Fruit fly (Drosophila melanogaster) whole organism, embryonic: ENCODE data around the gene brm.

Experiments
- Ada2b ChIP-seq: fragments of 200-800 bp; sonication (Bioruptor generic); IDR thresholded peaks from 2 replicates; pipeline ENCODE4 v1.3.6; 2022; ENCODE audit warnings: missing biosample characterization, missing genetic modification characterization
- CG10267 ChIP-seq: fragments of 200-800 bp; sonication (Bioruptor generic); optimal IDR thresholded peaks from 2 replicates; lab custom pipeline; 2018; ENCODE audit warnings: missing biosample characterization, mild to moderate bottlenecking, missing genetic modification characterization, moderate library complexity
- CG11093 ChIP-seq: fragments of 200-800 bp; sonication (Bioruptor generic); IDR thresholded peaks from 3 replicates; pipeline ENCODE4 v1.3.6; 2022; ENCODE audit warnings: missing biosample characterization, missing genetic modification characterization
- CG12769 ChIP-seq: fragments of 200-800 bp; sonication (Bioruptor generic); optimal IDR thresholded peaks from 2 replicates; lab custom pipeline; 2019; ENCODE audit warnings: missing biosample characterization, mild to moderate bottlenecking, missing genetic modification characterization, moderate library complexity
- CG1529 ChIP-seq: fragments of 200-800 bp; sonication (Bioruptor generic); optimal IDR thresholded peaks from 3 replicates; lab custom pipeline; 2018; ENCODE audit warnings: missing biosample characterization, missing genetic modification characterization
- CG16813 ChIP-seq: fragments of 200-800 bp; sonication (Bioruptor generic); IDR thresholded peaks from 3 replicates; pipeline ENCODE4 v1.3.6; 2022; ENCODE audit warnings: missing biosample characterization, missing genetic modification characterization; ENCODE audit not compliant: partially characterized antibody
- CG17802 ChIP-seq: fragments of 200-800 bp; sonication (Bioruptor generic); optimal IDR thresholded peaks from 2 replicates; lab custom pipeline; 2018; ENCODE audit warnings: missing biosample characterization, mild to moderate bottlenecking, missing genetic modification characterization, moderate library complexity
- CG18011 ChIP-seq: fragments of 200-800 bp; sonication (Bioruptor generic); optimal IDR thresholded peaks from 2 replicates; lab custom pipeline; 2017; ENCODE audit warnings: missing biosample characterization, missing genetic modification characterization, mild to moderate bottlenecking, moderate library complexity, missing genotype
- CG2712 ChIP-seq: fragments of 200-800 bp; optimal IDR thresholded peaks from 3 replicates; lab custom pipeline; 2019; ENCODE audit warnings: missing biosample characterization, mild to moderate bottlenecking, missing genetic modification characterization, moderate library complexity
- CG3407 ChIP-seq: fragments of 200-800 bp; sonication (Bioruptor generic); optimal IDR thresholded peaks from 2 replicates; lab custom pipeline; 2018; ENCODE audit warnings: missing biosample characterization, mild to moderate bottlenecking, missing genetic modification characterization
- CG4424 ChIP-seq: fragments of 200-800 bp; sonication (Bioruptor generic); optimal IDR thresholded peaks from 3 replicates; lab custom pipeline; 2016; ENCODE audit warnings: missing biosample characterization, missing genetic modification characterization
- CG4707 ChIP-seq: fragments of 200-800 bp; sonication (Bioruptor generic); optimal IDR thresholded peaks from 2 replicates; lab custom pipeline; 2018; ENCODE audit warnings: missing biosample characterization, mild to moderate bottlenecking, missing genetic modification characterization, moderate library complexity
- CG5180 ChIP-seq: fragments of 200-800 bp; sonication (Bioruptor generic); optimal IDR thresholded peaks from 3 replicates; lab custom pipeline; 2017; ENCODE audit warnings: missing biosample characterization, missing genetic modification characterization, mild to moderate bottlenecking, moderate library complexity, missing genetic modification reagents
- CG8281 ChIP-seq: fragments of 200-800 bp; sonication (Bioruptor generic); optimal IDR thresholded peaks from 2 replicates; lab custom pipeline; 2018; ENCODE audit warnings: missing biosample characterization, mild to moderate bottlenecking, missing genetic modification characterization, moderate library complexity
- CG8290 ChIP-seq, 3 experiments: fragments of 200-800 bp; sonication (Bioruptor generic); optimal IDR thresholded peaks; 2 replicates each; lab custom pipeline; 2016 to 2019; ENCODE audit warnings: missing biosample characterization in 3 of 3, missing genetic modification characterization in 3 of 3, mild to moderate bottlenecking in 2 of 3, moderate library complexity in 1 of 3
- Fer3 ChIP-seq: fragments of 200-800 bp; sonication (Bioruptor generic); optimal IDR thresholded peaks from 2 replicates; lab custom pipeline; 2018; ENCODE audit warnings: missing biosample characterization, mild to moderate bottlenecking, missing genetic modification characterization, moderate library complexity
- HLH3B ChIP-seq: fragments of 200-800 bp; sonication (Bioruptor generic); IDR thresholded peaks from 2 replicates; pipeline ENCODE4 v1.3.6; 2022; ENCODE audit warnings: missing biosample characterization, missing genetic modification characterization
- Hmr ChIP-seq: fragments of 200-800 bp; sonication (Bioruptor generic); optimal IDR thresholded peaks from 3 replicates; lab custom pipeline; 2017; ENCODE audit warnings: mild to moderate bottlenecking, missing biosample characterization, missing genetic modification reagents, missing genetic modification characterization
- Hmx ChIP-seq: fragments of 200-800 bp; sonication (Bioruptor generic); optimal IDR thresholded peaks from 2 replicates; lab custom pipeline; 2016; ENCODE audit warnings: missing biosample characterization, missing genetic modification characterization
- Kr ChIP-seq: fragments of 200-800 bp; sonication (Bioruptor generic); optimal IDR thresholded peaks from 2 replicates; lab custom pipeline; 2017; ENCODE audit warnings: missing biosample characterization, mild to moderate bottlenecking, missing genetic modification characterization
- Rfx ChIP-seq: fragments of 200-800 bp; sonication (Bioruptor generic); IDR thresholded peaks from 2 replicates; pipeline ENCODE4 v1.3.6; 2022; ENCODE audit warnings: missing biosample characterization, missing genetic modification characterization
- Rx ChIP-seq: fragments of 200-800 bp; sonication (Bioruptor generic); IDR thresholded peaks from 2 replicates; pipeline ENCODE4 v1.3.6; 2022; ENCODE audit warnings: missing biosample characterization, missing genetic modification characterization
- Sox102F ChIP-seq: fragments of 200-800 bp; sonication (Bioruptor generic); optimal IDR thresholded peaks from 2 replicates; lab custom pipeline; 2018; ENCODE audit warnings: missing biosample characterization, mild to moderate bottlenecking, missing genetic modification characterization, moderate library complexity
- al ChIP-seq: fragments of 200-800 bp; sonication (Bioruptor generic); IDR thresholded peaks from 2 replicates; pipeline ENCODE4 v1.3.6; 2022; ENCODE audit warnings: missing biosample characterization, missing genetic modification characterization
- aop ChIP-seq: fragments of 200-800 bp; sonication (Bioruptor generic); IDR thresholded peaks from 2 replicates; pipeline ENCODE4 v1.3.6; 2022; ENCODE audit warnings: missing biosample characterization, missing genetic modification characterization
- ase ChIP-seq: fragments of 200-800 bp; sonication (Bioruptor generic); IDR thresholded peaks from 3 replicates; pipeline ENCODE4 v1.3.6; 2022; ENCODE audit warnings: missing biosample characterization, missing genetic modification characterization
- ato ChIP-seq: fragments of 200-800 bp; sonication (Bioruptor generic); IDR thresholded peaks from 2 replicates; pipeline ENCODE4 v1.3.6; 2022; ENCODE audit warnings: missing biosample characterization, missing genetic modification characterization; ENCODE audit not compliant: partially characterized antibody
- dmrt99B ChIP-seq: fragments of 200-800 bp; sonication (Bioruptor generic); optimal IDR thresholded peaks from 2 replicates; lab custom pipeline; 2018; ENCODE audit warnings: missing biosample characterization, mild to moderate bottlenecking, missing genetic modification characterization, moderate library complexity
- dpn ChIP-seq, 2 experiments: fragments of 200-800 bp; sonication (Bioruptor generic); optimal IDR thresholded peaks; 3 replicates each; lab custom pipeline; 2016; ENCODE audit warnings: missing biosample characterization in 2 of 2, missing genetic modification characterization in 2 of 2
- eve ChIP-seq, 2 experiments: fragments of >200 bp; optimal IDR thresholded peaks; 2 replicates each; lab custom pipeline; 2017; ENCODE audit warnings: missing biosample characterization in 2 of 2, missing genetic modification characterization in 2 of 2
- gro ChIP-seq: fragments of 200-800 bp; sonication (Bioruptor generic); optimal IDR thresholded peaks from 2 replicates; lab custom pipeline; 2016; ENCODE audit warnings: missing biosample characterization, missing genetic modification characterization
- klu ChIP-seq: fragments of 200-800 bp; sonication (Bioruptor generic); IDR thresholded peaks from 2 replicates; pipeline ENCODE4 v1.3.6; 2022; ENCODE audit warnings: missing biosample characterization, missing genetic modification characterization
- lov ChIP-seq, 2 experiments: fragments of 200-800 bp in 1 of 2; fragments of >200 bp in 1 of 2; sonication (Bioruptor generic) in 1 of 2; IDR thresholded peaks in 1 of 2; optimal IDR thresholded peaks in 1 of 2; 2 replicates in 1 of 2; 3 replicates in 1 of 2; pipeline versions ENCODE4 v1.3.6 to Lab custom; 2017 to 2022; ENCODE audit warnings: missing biosample characterization in 1 of 2, missing genetic modification characterization in 1 of 2
- nau ChIP-seq: fragments of 200-800 bp; sonication (Bioruptor generic); optimal IDR thresholded peaks from 3 replicates; lab custom pipeline; 2017; ENCODE audit warnings: missing biosample characterization, mild to moderate bottlenecking, missing genetic modification characterization, missing genetic modification reagents
- org-1 ChIP-seq: fragments of 200-800 bp; sonication (Bioruptor generic); optimal IDR thresholded peaks from 2 replicates; lab custom pipeline; 2017; ENCODE audit warnings: missing biosample characterization, missing genetic modification characterization
- ro ChIP-seq: fragments of 200-800 bp; sonication (Bioruptor generic); IDR thresholded peaks from 2 replicates; pipeline ENCODE4 v1.3.6; 2022; ENCODE audit warnings: missing biosample characterization, missing genetic modification characterization
- scrt ChIP-seq: fragments of 200-800 bp; sonication (Bioruptor generic); optimal IDR thresholded peaks from 2 replicates; lab custom pipeline; 2018; ENCODE audit warnings: missing biosample characterization, mild to moderate bottlenecking, missing genetic modification characterization, moderate library complexity
- sd ChIP-seq: fragments of 200-800 bp; sonication (Bioruptor generic); optimal IDR thresholded peaks from 3 replicates; lab custom pipeline; 2018; ENCODE audit warnings: missing biosample characterization, mild to moderate bottlenecking, missing genetic modification characterization, moderate library complexity
- sens ChIP-seq: fragments of 200-800 bp; sonication (Bioruptor generic); peaks from one replicate; lab custom pipeline; 2016; ENCODE audit warnings: missing biosample characterization, missing genetic modification characterization
- sr ChIP-seq: fragments of 200-800 bp; sonication (Bioruptor generic); IDR thresholded peaks from 3 replicates; pipeline ENCODE4 v1.3.6; 2022; ENCODE audit warnings: missing biosample characterization, missing genetic modification characterization
- tup ChIP-seq: fragments of 200-800 bp; sonication (Bioruptor generic); optimal IDR thresholded peaks from 2 replicates; lab custom pipeline; 2016; ENCODE audit warnings: missing biosample characterization, mild to moderate bottlenecking, missing genetic modification characterization, moderate library complexity
- zen ChIP-seq: fragments of 200-800 bp; sonication (Bioruptor generic); optimal IDR thresholded peaks from 3 replicates; lab custom pipeline; 2018; ENCODE audit warnings: missing biosample characterization, mild to moderate bottlenecking, missing genetic modification characterization, moderate library complexity

The brm gene

dm6 chr3L:15999358-16000005 lies 16.8 kb upstream of the brm start (continued):
- TF ChIP-seq nau (GFP tag; lab: Kevin White, UChicago) (peak; percentile 22), CG3407 (GFP tag; lab: Kevin White, UChicago) (no peak), CG18011 (GFP tag; lab: Kevin White, UChicago) (peak; percentile 37), scrt (GFP tag; lab: Kevin White, UChicago) (peak; percentile 36), CG11093 (GFP tag; lab: Robert Waterston, UW) (peak; percentile 26; the same call in 1 of the 3 replicates), CG10267 (tag; lab: Kevin White, UChicago) (peak; percentile 19), CG8290 (GFP tag; optimal IDR thresholded peaks at IDR 0.05; lab: Kevin White, UChicago) (no peak), CG8290 (tag; optimal IDR thresholded peaks at IDR 0.05; lab: Kevin White, UChicago) (peak in 1 of 2 experiments; percentile 41), Kr (GFP tag; lab: Kevin White, UChicago) (no peak), HLH3B (GFP tag; lab: Robert Waterston, UW) (peak; percentile 40; the same call in 1 of the 2 replicates)

dm6 chr3L:15998217-15998616 lies 15.5 kb upstream of the brm start:
- no peak for TF ChIP-seq gro (GFP tag; lab: Kevin White, UChicago)
- peak; percentile 93 for TF ChIP-seq sr (GFP tag; lab: Robert Waterston, UW)
- no peak for TF ChIP-seq dmrt99B (tag; lab: Kevin White, UChicago)
- TF ChIP-seq sd (tag; lab: Kevin White, UChicago): peak; percentile 84
- no peak for TF ChIP-seq CG4424
- no peak for TF ChIP-seq Rx (GFP tag; lab: Robert Waterston, UW)
- TF ChIP-seq CG12769 (tag; lab: Kevin White, UChicago): peak; percentile 55
- TF ChIP-seq Fer3 (tag; lab: Kevin White, UChicago): no peak
- TF ChIP-seq CG8281 (tag; lab: Kevin White, UChicago): peak; percentile 7

DNA sequence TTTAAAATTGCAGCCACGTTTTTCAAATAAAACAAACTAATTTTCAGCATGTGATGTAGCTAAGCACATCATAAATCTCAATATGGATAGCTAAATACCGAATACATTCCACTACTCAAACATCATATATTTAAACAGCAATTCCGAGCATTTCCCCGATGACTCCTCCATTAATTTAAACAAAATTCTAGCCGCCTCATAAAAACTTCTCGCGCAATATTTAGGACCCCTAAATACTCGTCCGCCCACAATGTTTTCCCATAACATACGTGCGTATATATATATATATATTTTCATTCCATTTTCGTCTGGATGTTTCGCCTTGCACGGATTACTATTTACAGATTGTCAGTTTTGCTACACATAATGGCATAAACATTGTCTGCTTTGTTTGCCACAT lies 13.3 kb upstream of the brm start:
- no peak for TF ChIP-seq Hmx (GFP tag; lab: Kevin White, UChicago)
- TF ChIP-seq ato (GFP tag; lab: Robert Waterston, UW): no peak
- peak; percentile 96 for TF ChIP-seq sd (tag; lab: Kevin White, UChicago)
- TF ChIP-seq sens (GFP tag; lab: Kevin White, UChicago): no peak
- TF ChIP-seq sr (GFP tag; lab: Robert Waterston, UW): peak; percentile 74; the same call in 2 of the 3 replicates

- TF ChIP-seq CG5180: no peak
- no peak for TF ChIP-seq eve (GFP tag; optimal IDR thresholded peaks at IDR 0.05; lab: Kevin White, UChicago)
- no peak for TF ChIP-seq Rfx (GFP tag; lab: Robert Waterston, UW)
- TF ChIP-seq ase (GFP tag; lab: Robert Waterston, UW): no peak
- no peak for TF ChIP-seq CG1529 (GFP tag; lab: Kevin White, UChicago)
- no peak for TF ChIP-seq CG16813
- no peak for TF ChIP-seq dpn (GFP tag; optimal IDR thresholded peaks at IDR 0.05; lab: Kevin White, UChicago)
- no peak for TF ChIP-seq CG4707 (GFP tag; lab: Kevin White, UChicago)
- no peak for TF ChIP-seq Ada2b (GFP tag; lab: Robert Waterston, UW)
- TF ChIP-seq Hmr (GFP tag; lab: Kevin White, UChicago): no peak
- TF ChIP-seq klu: 0 out of 2 replicates have a peak, but pooled peaks have one; percentile 17
- TF ChIP-seq zen: no peak
- TF ChIP-seq al: no peak
- TF ChIP-seq sens (GFP tag; lab: Kevin White, UChicago): peak; percentile 86
- no peak for TF ChIP-seq lov (optimal IDR thresholded peaks at IDR 0.05; lab: Kevin White, UChicago)
- TF ChIP-seq lov (GFP tag; IDR thresholded peaks at IDR 0.05; lab: Robert Waterston, UW): no peak
- TF ChIP-seq CG17802 (tag; lab: Kevin White, UChicago): no peak
- no peak for TF ChIP-seq tup
- no peak for TF ChIP-seq ro
- TF ChIP-seq aop (GFP tag; lab: Robert Waterston, UW): no peak
- peak; percentile 17 for TF ChIP-seq org-1
- TF ChIP-seq Sox102F: no peak
- no peak for TF ChIP-seq sr (GFP tag; lab: Robert Waterston, UW)
- TF ChIP-seq CG2712 (tag; lab: Kevin White, UChicago): peak; percentile 22
Observed at dm6 chr3L:15988039-15988546, 5.4 kb upstream of the brm start, which contains the start of gene Hip14. Gene Hip14, plus strand, starts transcription at chr3L:15988236.
